Worm (Caenorhabditis elegans): ENCODE results near the gene cyp-32A1.

cyp-32A1 gene

DNA sequence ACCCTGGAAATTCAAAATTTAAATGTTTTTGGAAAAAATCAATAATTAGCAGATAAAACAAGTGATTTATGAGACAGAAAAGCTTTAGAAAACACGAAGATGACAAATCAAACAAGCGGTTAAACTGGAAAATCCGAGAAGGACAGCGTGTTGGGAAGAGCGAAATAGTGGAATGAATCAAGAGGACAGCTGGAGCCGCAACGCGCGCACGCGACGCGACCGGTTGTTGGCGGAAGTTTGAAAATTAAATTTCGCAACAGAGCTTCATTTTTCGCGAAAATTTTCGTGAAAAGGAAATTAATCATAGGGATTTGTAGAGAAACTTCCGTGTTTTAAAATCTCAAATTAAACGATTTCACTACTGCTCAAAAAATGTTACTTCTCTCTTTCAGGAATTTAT, 46.7 kb upstream of the cyp-32A1 start, which contains the start of gene clic-1 (continued):
- TF ChIP-seq blmp-1 (tag; optimal IDR thresholded peaks at IDR 0.05; ENCODE audit: insufficient read depth), result no peak
- peak; percentile 39 for TF ChIP-seq crh-2 (tag; optimal IDR thresholded peaks at IDR 0.05)
- peak; percentile 92 for TF ChIP-seq gmeb-1 (tag; optimal IDR thresholded peaks at IDR 0.05)
- TF ChIP-seq lin-13 (GFP tag; optimal IDR thresholded peaks at IDR 0.05), result peak; percentile 58
- no peak for TF ChIP-seq nhr-10 (tag; optimal IDR thresholded peaks at IDR 0.05)

DNA sequence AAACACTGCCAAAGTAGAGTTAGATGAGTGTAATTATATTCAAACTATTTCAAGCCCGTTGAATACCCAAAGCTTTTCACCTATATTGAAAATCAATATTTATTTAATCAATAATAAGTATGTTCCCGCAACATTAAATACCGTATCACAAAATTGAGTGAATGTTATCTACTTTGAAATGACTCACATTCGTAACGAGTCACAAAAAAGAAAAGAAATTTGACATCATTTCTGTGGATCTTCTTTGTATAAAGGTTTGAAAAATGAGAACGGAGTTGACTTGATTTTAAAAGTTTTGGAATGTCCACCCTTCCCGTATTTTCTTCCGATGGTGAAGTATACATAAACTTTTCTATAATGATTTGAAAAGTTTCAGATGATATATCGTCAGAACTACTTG, 46.3 kb upstream of the cyp-32A1 start, which contains the start of gene srr-10:
TSS of gene srr-10 (plus strand) at position 301 of the 400 bp plus-strand sequence.
- TF ChIP-seq peb-1 (tag; optimal IDR thresholded peaks at IDR 0.05) (no peak), alr-1 (tag; optimal IDR thresholded peaks at IDR 0.05) (no peak), mdl-1 (tag; optimal IDR thresholded peaks at IDR 0.05) (no peak), ceh-16 (tag; optimal IDR thresholded peaks at IDR 0.05) (no peak), unc-62 (GFP tag; optimal IDR thresholded peaks at IDR 0.05) (no peak), zag-1 (tag; optimal IDR thresholded peaks at IDR 0.05) (no peak), egl-27 (tag; optimal IDR thresholded peaks at IDR 0.05) (no peak), nhr-12 (tag; optimal IDR thresholded peaks at IDR 0.05) (no peak), elt-1 (tag; optimal IDR thresholded peaks at IDR 0.05) (no peak), fos-1 (tag; optimal IDR thresholded peaks at IDR 0.05) (no peak), ztf-11 (tag; optimal IDR thresholded peaks at IDR 0.05) (no peak), nhr-23 (tag; optimal IDR thresholded peaks at IDR 0.05) (no peak), nhr-10 (tag; optimal IDR thresholded peaks at IDR 0.05) (no peak), lsy-2 (tag; optimal IDR thresholded peaks at IDR 0.05) (no peak), nhr-77 (tag; optimal IDR thresholded peaks at IDR 0.05) (no peak)

DNA sequence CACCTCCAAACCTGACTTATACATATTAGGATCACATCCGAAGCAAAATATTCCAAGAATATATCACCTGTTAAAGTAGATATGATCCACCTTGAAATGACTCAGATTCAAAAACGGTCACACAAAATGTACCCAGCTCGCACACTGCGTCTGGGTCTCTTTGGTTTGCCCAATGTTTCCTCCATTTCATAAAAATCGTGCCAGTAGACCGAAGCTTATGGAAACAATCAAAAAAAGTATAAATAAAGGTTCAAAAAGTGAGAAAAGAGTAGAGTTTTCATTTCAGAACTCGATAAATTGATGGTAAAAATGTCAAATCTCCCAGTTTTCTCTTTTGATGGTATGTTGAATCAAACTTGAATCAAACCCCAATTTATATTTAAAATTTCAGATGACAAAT, 43.9 kb upstream of the cyp-32A1 start, which contains the start of gene srr-9:
TSS of gene srr-9 (plus strand) at position 301 of the 400 bp plus-strand sequence.
- no peak for TF ChIP-seq mdl-1 (tag; optimal IDR thresholded peaks at IDR 0.05)

DNA sequence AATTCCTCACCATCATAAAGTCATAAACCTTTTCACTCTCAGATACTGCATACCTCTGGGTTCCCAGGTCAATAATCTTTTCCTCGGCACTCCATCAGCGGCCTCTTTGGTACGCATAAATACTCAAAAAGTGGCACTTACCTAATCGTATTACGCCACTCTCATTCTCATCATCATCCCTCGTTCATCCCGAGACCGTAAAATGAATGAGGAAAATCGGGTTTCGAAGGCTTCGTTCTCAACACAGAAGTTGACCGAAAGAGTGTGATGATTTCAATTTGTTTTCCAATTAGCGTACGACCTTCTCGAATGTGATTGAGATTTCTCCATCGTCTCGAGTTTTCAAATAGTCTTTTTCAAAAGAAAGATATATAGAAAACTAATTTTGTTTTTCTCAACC, 41.7 kb upstream of the cyp-32A1 start:
- TF ChIP-seq ztf-4 (tag; optimal IDR thresholded peaks at IDR 0.05) (no peak), F13H6.1 (tag; optimal IDR thresholded peaks at IDR 0.05) (no peak), gmeb-1 (tag; optimal IDR thresholded peaks at IDR 0.05) (no peak), C34F6.9 (tag; optimal IDR thresholded peaks at IDR 0.05) (no peak), sma-9 (GFP tag; optimal IDR thresholded peaks at IDR 0.05) (no peak), sma-9 (tag; optimal IDR thresholded peaks at IDR 0.05) (no peak), elt-3 (tag; optimal IDR thresholded peaks at IDR 0.05) (no peak), snpc-4 (tag; optimal IDR thresholded peaks at IDR 0.05) (no peak), crh-2 (tag; optimal IDR thresholded peaks at IDR 0.05) (no peak), ztf-1 (GFP tag; conservative IDR thresholded peaks at IDR 0.05) (no peak), nhr-77 (tag; optimal IDR thresholded peaks at IDR 0.05) (no peak), nhr-129 (tag; optimal IDR thresholded peaks at IDR 0.05) (no peak), fos-1 (tag; optimal IDR thresholded peaks at IDR 0.05) (no peak), R02D3.7 (tag; optimal IDR thresholded peaks at IDR 0.05) (no peak), ztf-11 (tag; optimal IDR thresholded peaks at IDR 0.05) (no peak), lin-11 (tag; optimal IDR thresholded peaks at IDR 0.05) (no peak), lsy-2 (tag; optimal IDR thresholded peaks at IDR 0.05) (no peak)

DNA sequence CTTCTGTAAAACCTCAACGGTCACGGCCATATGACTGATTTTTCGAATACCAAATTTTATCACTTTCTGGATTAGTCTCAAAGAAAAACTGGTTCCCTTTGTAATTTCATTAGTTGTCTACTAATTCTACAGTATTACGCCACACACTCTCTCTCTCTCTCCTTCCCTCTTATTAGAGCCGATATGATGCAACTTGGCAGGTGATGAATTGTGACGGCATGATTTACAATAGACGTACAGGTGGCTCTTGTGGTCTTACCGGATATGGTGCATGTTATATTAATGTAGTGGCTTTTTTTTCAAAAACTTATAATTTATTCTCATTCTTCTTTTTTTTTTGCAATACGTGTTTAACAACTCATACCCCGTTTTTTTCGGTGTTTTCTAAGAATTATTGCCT, 39.7 kb upstream of the cyp-32A1 start:
- no peak for TF ChIP-seq ztf-1 (GFP tag; conservative IDR thresholded peaks at IDR 0.05)
- TF ChIP-seq F13H6.1 (tag; optimal IDR thresholded peaks at IDR 0.05), result no peak
- TF ChIP-seq nhr-129 (tag; optimal IDR thresholded peaks at IDR 0.05), result no peak
- no peak for TF ChIP-seq peb-1 (tag; optimal IDR thresholded peaks at IDR 0.05)
- no peak for TF ChIP-seq sma-9 (GFP tag; optimal IDR thresholded peaks at IDR 0.05)
- no peak for TF ChIP-seq sma-9 (tag; optimal IDR thresholded peaks at IDR 0.05)
- TF ChIP-seq C34F6.9 (tag; optimal IDR thresholded peaks at IDR 0.05), result no peak
- no peak for TF ChIP-seq ceh-16 (tag; optimal IDR thresholded peaks at IDR 0.05)
- no peak for TF ChIP-seq crh-2 (tag; optimal IDR thresholded peaks at IDR 0.05)
- no peak for TF ChIP-seq unc-55 (GFP tag; optimal IDR thresholded peaks at IDR 0.05)
- no peak for TF ChIP-seq ztf-4 (tag; optimal IDR thresholded peaks at IDR 0.05)
- TF ChIP-seq Y55F3AM.14 (GFP tag; optimal IDR thresholded peaks at IDR 0.05), result no peak
- no peak for TF ChIP-seq dmd-4 (tag; optimal IDR thresholded peaks at IDR 0.05)

All from whole organism, L2 larva.